Worm (Caenorhabditis elegans) whole organism, mixed stage, embryonic: Measurements from ENCODE around the gene F13A7.11.

Source experiments
- elt-3 ChIP-seq: fragments of 150-350 bp; optimal IDR thresholded peaks from 2 replicates; lab custom pipeline; 2014; ENCODE audit warnings: missing biosample characterization, missing genetic modification characterization
- lin-13 ChIP-seq: fragments of 150-350 bp; optimal IDR thresholded peaks from 2 replicates; lab custom pipeline; 2014; ENCODE audit warnings: missing biosample characterization, missing genetic modification characterization
- mab-5 ChIP-seq: fragments of 150-350 bp; optimal IDR thresholded peaks from 2 replicates; lab custom pipeline; 2014; ENCODE audit warnings: missing biosample characterization, missing genetic modification characterization
- mep-1 ChIP-seq: fragments of 150-350 bp; optimal IDR thresholded peaks from 2 replicates; lab custom pipeline; 2017; ENCODE audit warnings: missing biosample characterization, missing genetic modification reagents, missing genetic modification characterization, inconsistent platforms
- nhr-237 ChIP-seq: fragments of 150-350 bp; optimal IDR thresholded peaks from 2 replicates; lab custom pipeline; 2014; ENCODE audit warnings: missing biosample characterization, missing genetic modification characterization
- nhr-76 ChIP-seq: sonication (generic microtip); optimal IDR thresholded peaks from 2 replicates; lab custom pipeline; 2017; ENCODE audit warnings: missing biosample characterization, missing genetic modification characterization
- pha-4 ChIP-seq: fragments of 150-350 bp; optimal IDR thresholded peaks from 2 replicates; lab custom pipeline; 2018; ENCODE audit warnings: missing biosample characterization, missing genetic modification reagents, missing genetic modification characterization
- sptf-1 ChIP-seq: sonication (generic microtip); optimal IDR thresholded peaks from 2 replicates; lab custom pipeline; 2017; ENCODE audit warnings: mild to moderate bottlenecking, missing genetic modification characterization, moderate library complexity, missing compliant biosample characterization
- tbx-8 ChIP-seq: fragments of 200-800 bp; sonication (Bioruptor generic); optimal IDR thresholded peaks from 2 replicates; lab custom pipeline; 2018; ENCODE audit warnings: mild to moderate bottlenecking, missing genetic modification characterization, moderate library complexity, missing compliant biosample characterization
- unc-62 ChIP-seq: fragments of 150-350 bp; optimal IDR thresholded peaks from 2 replicates; lab custom pipeline; 2014; ENCODE audit warnings: missing biosample characterization, missing genetic modification reagents, missing genetic modification characterization
- ztf-11 ChIP-seq: fragments of 150-350 bp; optimal IDR thresholded peaks from 2 replicates; lab custom pipeline; 2014; ENCODE audit warnings: missing biosample characterization, missing genetic modification characterization

- TF ChIP-seq ztf-11 (no peak), mab-5 (no peak), mep-1 (tag; lab: Kevin White, UChicago) (peak; percentile 17), nhr-237 (tag; lab: Kevin White, UChicago) (peak; percentile 47), pha-4 (tag; lab: Kevin White, UChicago) (no peak), sptf-1 (tag; lab: Kevin White, UChicago) (peak; percentile 38), unc-62 (GFP tag; lab: Kevin White, UChicago) (no peak), nhr-76 (tag; lab: Kevin White, UChicago) (no peak), tbx-8 (GFP tag; lab: Kevin White, UChicago) (no peak), lin-13 (tag; lab: Kevin White, UChicago) (peak; percentile 22), elt-3 (tag; lab: Kevin White, UChicago) (no peak)
These were observed 6.4 kb upstream of the F13A7.11 start, which contains the start of gene F13A7.14 for ce11 chrV:16401519-16401918.
